Fruit fly (Drosophila melanogaster) whole organism, embryonic: Measurements from ENCODE around the gene Ptp36E.

Experiments
- CG10565 ChIP-seq: fragments of 200-800 bp; sonication (Bioruptor generic); optimal IDR thresholded peaks from 3 replicates; lab custom pipeline; 2016; ENCODE audit warnings: missing biosample characterization, mild to moderate bottlenecking, missing genetic modification characterization
- CG11695 ChIP-seq: fragments of 200-800 bp; sonication (Bioruptor generic); IDR thresholded peaks from 3 replicates; pipeline ENCODE4 v1.3.6; 2022; ENCODE audit warnings: missing biosample characterization, missing genetic modification characterization
- CG12299 ChIP-seq: fragments of 200-800 bp; sonication (Bioruptor generic); optimal IDR thresholded peaks from 2 replicates; lab custom pipeline; 2018; ENCODE audit warnings: missing biosample characterization, mild to moderate bottlenecking, missing genetic modification characterization
- CG1233 ChIP-seq: fragments of 200-800 bp; sonication (Bioruptor generic); optimal IDR thresholded peaks from 4 replicates; lab custom pipeline; 2018; ENCODE audit warnings: missing biosample characterization, mild to moderate bottlenecking, missing genetic modification characterization
- CG12769 ChIP-seq: fragments of 200-800 bp; sonication (Bioruptor generic); optimal IDR thresholded peaks from 2 replicates; lab custom pipeline; 2019; ENCODE audit warnings: missing biosample characterization, mild to moderate bottlenecking, missing genetic modification characterization, moderate library complexity
- CG15011 ChIP-seq: fragments of 200-800 bp; sonication (Bioruptor generic); optimal IDR thresholded peaks from 3 replicates; lab custom pipeline; 2018; ENCODE audit warnings: missing biosample characterization, mild to moderate bottlenecking, missing genetic modification characterization
- CG1647 ChIP-seq: fragments of 200-800 bp; sonication (Bioruptor generic); optimal IDR thresholded peaks from 3 replicates; lab custom pipeline; 2016; ENCODE audit warnings: missing biosample characterization, missing genetic modification characterization
- CG17568 ChIP-seq: fragments of 200-800 bp; sonication (Bioruptor generic); optimal IDR thresholded peaks from 2 replicates; lab custom pipeline; 2018; ENCODE audit warnings: missing biosample characterization, mild to moderate bottlenecking, missing genetic modification characterization, moderate library complexity
- CG3163 ChIP-seq: fragments of 200-800 bp; sonication (Bioruptor generic); optimal IDR thresholded peaks from 3 replicates; lab custom pipeline; 2016; ENCODE audit warnings: missing biosample characterization, missing genetic modification characterization
- CG3726 ChIP-seq: fragments of 200-800 bp; sonication (Bioruptor generic); IDR thresholded peaks from 3 replicates; pipeline ENCODE4, ENCODE4 v1.3.6; 2022; ENCODE audit warnings: missing biosample characterization, missing genetic modification characterization
- CG6254 ChIP-seq: fragments of 200-800 bp; sonication (Bioruptor generic); optimal IDR thresholded peaks from 3 replicates; lab custom pipeline; 2017; ENCODE audit warnings: mild to moderate bottlenecking, missing biosample characterization, missing genetic modification reagents, missing genetic modification characterization
- CG6689 ChIP-seq: fragments of 200-800 bp; sonication (Bioruptor generic); IDR thresholded peaks from 2 replicates; pipeline ENCODE4 v1.3.6; 2022; ENCODE audit warnings: missing biosample characterization, missing genetic modification characterization
- CG7357 ChIP-seq: fragments of 200-800 bp; sonication (Bioruptor generic); IDR thresholded peaks from 3 replicates; pipeline ENCODE4 v1.3.6; 2022; ENCODE audit warnings: missing biosample characterization, missing genetic modification characterization
- CG7556 ChIP-seq: fragments of 200-800 bp; sonication (Bioruptor generic); optimal IDR thresholded peaks from 2 replicates; lab custom pipeline; 2017; ENCODE audit warnings: missing biosample characterization, mild to moderate bottlenecking, missing genetic modification characterization
- CG9932 ChIP-seq: fragments of 200-800 bp; sonication (Bioruptor generic); IDR thresholded peaks from 2 replicates; pipeline ENCODE4 v1.3.6; 2022; ENCODE audit warnings: missing biosample characterization, missing genetic modification characterization
- D ChIP-seq, 2 experiments: fragments of 200-800 bp in 1 of 2; fragments of >200 bp in 1 of 2; sonication (Bioruptor generic) in 1 of 2; optimal IDR thresholded peaks; 2 replicates in 1 of 2; 3 replicates in 1 of 2; lab custom pipeline; 2017; ENCODE audit warnings: mild to moderate bottlenecking in 1 of 2, missing biosample characterization in 1 of 2, missing genetic modification characterization in 1 of 2, missing genetic modification reagents in 1 of 2
- E2f2 ChIP-seq: fragments of 200-800 bp; sonication (Bioruptor generic); IDR thresholded peaks from 2 replicates; pipeline ENCODE4 v1.3.6; 2022; ENCODE audit warnings: missing biosample characterization, missing genetic modification characterization
- Fer1 ChIP-seq: fragments of 200-800 bp; sonication (Bioruptor generic); optimal IDR thresholded peaks from 2 replicates; lab custom pipeline; 2017; ENCODE audit warnings: missing biosample characterization, mild to moderate bottlenecking, missing genetic modification characterization
- Fer3 ChIP-seq: fragments of 200-800 bp; sonication (Bioruptor generic); optimal IDR thresholded peaks from 2 replicates; lab custom pipeline; 2018; ENCODE audit warnings: missing biosample characterization, mild to moderate bottlenecking, missing genetic modification characterization, moderate library complexity
- H15 ChIP-seq: fragments of 200-800 bp; sonication (Bioruptor generic); IDR thresholded peaks from 3 replicates; pipeline ENCODE4 v1.3.6; 2022; ENCODE audit warnings: missing biosample characterization, missing genetic modification characterization
- Hr3 ChIP-seq: fragments of 200-800 bp; sonication (Bioruptor generic); optimal IDR thresholded peaks from 3 replicates; lab custom pipeline; 2016; ENCODE audit warnings: missing biosample characterization, missing genetic modification characterization
- Hr51 ChIP-seq, 2 experiments: fragments of 200-800 bp; sonication (Bioruptor generic); optimal IDR thresholded peaks; 2 replicates in 1 of 2; 3 replicates in 1 of 2; lab custom pipeline; 2016 to 2018; ENCODE audit warnings: missing biosample characterization in 2 of 2, missing genetic modification characterization in 2 of 2, mild to moderate bottlenecking in 1 of 2, moderate library complexity in 1 of 2
- Lhr ChIP-seq: fragments of 200-800 bp; sonication (Bioruptor generic); optimal IDR thresholded peaks from 3 replicates; lab custom pipeline; 2017; ENCODE audit warnings: mild to moderate bottlenecking, missing biosample characterization, missing genetic modification reagents, missing genetic modification characterization
- MESR4 ChIP-seq: fragments of 200-800 bp; sonication (Bioruptor generic); optimal IDR thresholded peaks from 2 replicates; lab custom pipeline; 2018; ENCODE audit warnings: missing biosample characterization, mild to moderate bottlenecking, missing genetic modification characterization, moderate library complexity
- NC2α ChIP-seq: fragments of 200-800 bp; sonication (Bioruptor generic); optimal IDR thresholded peaks from 2 replicates; lab custom pipeline; 2016; ENCODE audit warnings: missing biosample characterization, missing genetic modification characterization
- Oli ChIP-seq: fragments of 200-800 bp; sonication (Bioruptor generic); optimal IDR thresholded peaks from 2 replicates; lab custom pipeline; 2018; ENCODE audit warnings: missing biosample characterization, mild to moderate bottlenecking, missing genetic modification characterization, moderate library complexity
- Sox102F ChIP-seq: fragments of 200-800 bp; sonication (Bioruptor generic); optimal IDR thresholded peaks from 2 replicates; lab custom pipeline; 2018; ENCODE audit warnings: missing biosample characterization, mild to moderate bottlenecking, missing genetic modification characterization, moderate library complexity
- Ssrp ChIP-seq: fragments of 200-800 bp; sonication (Bioruptor generic); optimal IDR thresholded peaks from 2 replicates; lab custom pipeline; 2018; ENCODE audit warnings: missing biosample characterization, mild to moderate bottlenecking, missing genetic modification characterization, moderate library complexity
- ap ChIP-seq: fragments of 200-800 bp; sonication (Bioruptor generic); IDR thresholded peaks from 2 replicates; pipeline ENCODE4 v1.3.6; 2022; ENCODE audit warnings: missing biosample characterization, missing genetic modification characterization
- ato ChIP-seq: fragments of 200-800 bp; sonication (Bioruptor generic); IDR thresholded peaks from 2 replicates; pipeline ENCODE4 v1.3.6; 2022; ENCODE audit warnings: missing biosample characterization, missing genetic modification characterization; ENCODE audit not compliant: partially characterized antibody
- bcd ChIP-seq: fragments of 200-800 bp; sonication (Bioruptor generic); optimal IDR thresholded peaks from 2 replicates; lab custom pipeline; 2017; ENCODE audit warnings: missing biosample characterization, mild to moderate bottlenecking, missing genetic modification characterization
- bigmax ChIP-seq: fragments of 200-800 bp; sonication (Bioruptor generic); optimal IDR thresholded peaks from 2 replicates; lab custom pipeline; 2018; ENCODE audit warnings: missing biosample characterization, mild to moderate bottlenecking, missing genetic modification characterization
- caup ChIP-seq: fragments of 200-800 bp; sonication (Bioruptor generic); optimal IDR thresholded peaks from 3 replicates; lab custom pipeline; 2017; ENCODE audit warnings: missing biosample characterization, mild to moderate bottlenecking, missing genetic modification characterization, moderate library complexity; ENCODE audit not compliant: severe bottlenecking
- disco-r ChIP-seq: fragments of 200-800 bp; sonication (Bioruptor generic); optimal IDR thresholded peaks from 2 replicates; lab custom pipeline; 2016; ENCODE audit warnings: missing biosample characterization, missing genetic modification characterization
- dpn ChIP-seq, 2 experiments: fragments of 200-800 bp; sonication (Bioruptor generic); optimal IDR thresholded peaks; 3 replicates each; lab custom pipeline; 2016; ENCODE audit warnings: missing biosample characterization in 2 of 2, missing genetic modification characterization in 2 of 2
- dysf ChIP-seq: fragments of 200-800 bp; sonication (Bioruptor generic); IDR thresholded peaks from 3 replicates; pipeline ENCODE4 v1.3.6; 2022; ENCODE audit warnings: missing biosample characterization, missing genetic modification characterization
- esg ChIP-seq: fragments of 200-800 bp; sonication (Bioruptor generic); conservative IDR thresholded peaks from 2 replicates; pipeline ENCODE4 v1.3.6; 2022; ENCODE audit warnings: missing biosample characterization, missing genetic modification characterization
- ewg ChIP-seq: fragments of 200-800 bp; sonication (Bioruptor generic); optimal IDR thresholded peaks from 3 replicates; lab custom pipeline; 2017; ENCODE audit warnings: mild to moderate bottlenecking, missing biosample characterization, missing genetic modification reagents, missing genetic modification characterization
- gfzf ChIP-seq: fragments of 200-800 bp; sonication (Bioruptor generic); optimal IDR thresholded peaks from 2 replicates; lab custom pipeline; 2016; ENCODE audit warnings: missing biosample characterization, mild to moderate bottlenecking, missing genetic modification characterization, moderate library complexity
- hth ChIP-seq: fragments of >200 bp; optimal IDR thresholded peaks from 2 replicates; lab custom pipeline; 2017; ENCODE audit warnings: inconsistent platforms
- mam ChIP-seq: fragments of 200-800 bp; sonication (Bioruptor generic); optimal IDR thresholded peaks from 3 replicates; lab custom pipeline; 2016; ENCODE audit warnings: missing biosample characterization, missing genetic modification characterization
- pan ChIP-seq, 4 experiments: fragments of >200 bp in 3 of 4; fragments of 200-800 bp in 1 of 4; sonication (Bioruptor generic) in 1 of 4; optimal IDR thresholded peaks in 3 of 4; IDR thresholded peaks in 1 of 4; 2 replicates each; pipeline versions ENCODE4 v1.3.6 to Lab custom; 2017 to 2022; ENCODE audit warnings: missing biosample characterization in 2 of 4, missing genetic modification characterization in 2 of 4, mixed read lengths in 1 of 4
- phol ChIP-seq: fragments of 200-800 bp; sonication (Bioruptor generic); optimal IDR thresholded peaks from 3 replicates; lab custom pipeline; 2018; ENCODE audit warnings: missing biosample characterization, mild to moderate bottlenecking, missing genetic modification characterization, moderate library complexity
- so ChIP-seq: fragments of 200-800 bp; sonication (Bioruptor generic); IDR thresholded peaks from 3 replicates; pipeline ENCODE4 v1.3.6; 2022; ENCODE audit warnings: missing biosample characterization, missing genetic modification characterization
- tio ChIP-seq: fragments of 200-800 bp; sonication (Bioruptor generic); optimal IDR thresholded peaks from 2 replicates; lab custom pipeline; 2017; ENCODE audit warnings: missing biosample characterization, missing genetic modification characterization, inconsistent platforms
- unc-4 ChIP-seq: fragments of 200-800 bp; sonication (Bioruptor generic); IDR thresholded peaks from 2 replicates; pipeline ENCODE4 v1.3.6; 2022; ENCODE audit warnings: missing biosample characterization, missing genetic modification characterization; ENCODE audit not compliant: partially characterized antibody

Ptp36E gene

DNA sequence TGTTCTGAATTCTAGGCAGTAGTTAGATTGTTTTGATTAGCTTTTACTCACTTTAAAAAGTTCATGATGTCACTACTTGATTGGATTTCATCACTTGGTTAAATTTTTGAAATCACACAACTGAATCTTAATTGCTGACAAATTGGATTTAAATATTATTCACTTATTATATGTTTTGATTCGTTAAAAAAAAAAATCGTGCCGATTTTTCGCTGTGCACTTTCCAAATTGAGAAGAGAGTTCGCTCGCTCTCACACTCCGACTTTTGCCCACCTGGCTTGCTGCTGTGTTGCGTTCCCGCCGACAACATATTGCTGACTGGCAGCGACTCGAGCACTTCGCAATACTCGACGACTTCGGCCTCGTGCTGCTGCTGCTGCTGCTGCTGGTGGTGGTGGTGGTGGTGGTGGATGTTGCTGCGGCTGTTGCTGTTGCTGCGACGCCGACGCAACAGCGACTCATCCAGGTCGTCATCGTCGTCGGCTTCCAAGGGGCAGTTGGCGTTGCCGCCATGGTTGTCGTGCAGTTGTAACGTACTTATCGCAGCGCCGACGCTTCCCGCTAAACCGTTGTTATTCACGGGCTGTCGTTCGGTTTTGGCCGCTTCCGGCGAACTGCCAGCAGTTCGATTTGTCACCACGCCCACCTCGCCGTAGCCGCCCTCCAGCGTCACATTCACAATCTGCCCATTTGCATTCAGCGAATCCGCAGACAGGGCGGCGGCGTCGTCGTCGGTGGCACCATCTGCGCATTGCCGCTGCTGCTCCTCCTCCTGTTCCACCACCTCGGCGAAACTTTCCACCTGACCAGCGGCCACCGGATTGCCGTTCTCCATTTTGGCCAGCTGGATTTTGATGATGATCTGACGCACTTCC, 43.1 kb downstream of the Ptp36E start (continued):
- TF ChIP-seq CG12299 (tag; lab: Kevin White, UChicago) (no peak), gfzf (GFP tag; lab: Kevin White, UChicago) (no peak), Sox102F (GFP tag; lab: Kevin White, UChicago) (peak; percentile 79), Lhr (no peak), phol (tag; lab: Kevin White, UChicago) (peak; percentile 71), MESR4 (peak; percentile 12), CG15011 (GFP tag; lab: Kevin White, UChicago) (peak; percentile 19), CG6689 (peak; percentile 45), CG12769 (tag; lab: Kevin White, UChicago) (peak; percentile 68), disco-r (GFP tag; lab: Kevin White, UChicago) (no peak), CG9932 (0 out of 2 replicates have a peak, but pooled peaks have one; percentile 34), tio (GFP tag; lab: Kevin White, UChicago) (no peak), E2f2 (GFP tag; lab: Robert Waterston, UW) (peak; percentile 39; the same call in 1 of the 2 replicates), caup (GFP tag; lab: Kevin White, UChicago) (peak; percentile 49), ap (peak; percentile 48), CG17568 (GFP tag; lab: Kevin White, UChicago) (peak; percentile 59), CG11695 (GFP tag; lab: Robert Waterston, UW) (peak; percentile 60; the same call in 2 of the 3 replicates), bigmax (GFP tag; lab: Kevin White, UChicago) (no peak), CG1233 (peak; percentile 19), H15 (GFP tag; lab: Robert Waterston, UW) (peak; percentile 56; the same call in 2 of the 3 replicates), CG6254 (GFP tag; lab: Kevin White, UChicago) (peak; percentile 45), NC2α (GFP tag; lab: Kevin White, UChicago) (no peak), Hr51 (GFP tag; optimal IDR thresholded peaks at IDR 0.05; lab: Kevin White, UChicago) (peak in 1 of 2 experiments; percentile 78), pan (optimal IDR thresholded peaks at IDR 0.05; lab: Kevin White, UChicago) (no peak), pan (GFP tag; optimal IDR thresholded peaks at IDR 0.05 in 1 of 2, IDR thresholded peaks at IDR 0.05 in 1 of 2) (peak in 1 of 2 experiments; percentile 61), CG1647 (GFP tag; lab: Kevin White, UChicago) (peak; percentile 22), Hr3 (peak; percentile 61), hth (lab: Kevin White, UChicago) (no peak), CG10565 (no peak), ato (no peak), mam (GFP tag; lab: Kevin White, UChicago) (peak; percentile 35), D (optimal IDR thresholded peaks at IDR 0.05; lab: Kevin White, UChicago) (no peak), D (GFP tag; optimal IDR thresholded peaks at IDR 0.05; lab: Kevin White, UChicago) (peak; percentile 72), ewg (GFP tag; lab: Kevin White, UChicago) (peak; percentile 50), dpn (GFP tag; optimal IDR thresholded peaks at IDR 0.05; lab: Kevin White, UChicago) (peak; percentile 68 to 79), CG7357 (GFP tag; lab: Robert Waterston, UW) (peak; percentile 60; the same call in 2 of the 3 replicates), unc-4 (GFP tag; lab: Robert Waterston, UW) (no peak), esg (GFP tag; lab: Robert Waterston, UW) (no peak; the same call in 1 of the 2 replicates), Fer1 (peak; percentile 70), CG3726 (0 out of 3 replicates have a peak, but pooled peaks have one; percentile 55), bcd (GFP tag; lab: Kevin White, UChicago) (peak; percentile 65), Ssrp (tag; lab: Kevin White, UChicago) (peak; percentile 58), so (GFP tag; lab: Robert Waterston, UW) (peak; percentile 64), Fer3 (tag; lab: Kevin White, UChicago) (peak; percentile 42), CG7556 (peak; percentile 79), CG3163 (GFP tag; lab: Kevin White, UChicago) (peak; percentile 11), dysf (peak; percentile 59), Oli (tag; lab: Kevin White, UChicago) (peak; percentile 72)
